Fruit fly (Drosophila melanogaster): ENCODE results near the gene CG5793.

The CG5793 gene

DNA sequence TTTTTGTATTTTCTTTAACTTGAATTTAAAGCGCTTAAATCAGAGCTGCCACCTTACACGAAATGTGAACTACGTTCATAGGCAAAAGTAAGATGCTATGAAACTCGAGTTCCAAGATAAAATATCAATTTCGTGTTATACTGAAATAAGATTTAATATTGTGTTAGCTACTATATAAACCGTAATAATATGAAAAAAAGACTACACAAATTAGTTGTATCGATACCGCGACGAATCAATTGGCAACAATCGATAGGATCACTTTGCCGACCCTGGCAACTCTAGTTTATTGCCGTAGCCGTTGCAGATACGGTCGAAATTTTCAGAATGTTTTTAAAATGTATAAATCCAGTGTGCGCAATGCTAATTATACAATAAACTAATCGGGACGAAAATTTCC lies 13.1 kb downstream of the CG5793 start, which contains the start of gene SNF4Agamma:
SNF4Agamma (plus strand) TSS at position 282 of the 400 bp plus-strand sequence.
- TF ChIP-seq Eip78C (GFP tag) (peak; percentile 73), CG8319 (GFP tag; optimal IDR thresholded peaks at IDR 0.05) (no peak), lz (GFP tag; optimal IDR thresholded peaks at IDR 0.05) (peak; percentile 51), CG6854 (GFP tag; optimal IDR thresholded peaks at IDR 0.05) (no peak), esn (GFP tag; optimal IDR thresholded peaks at IDR 0.05) (peak; percentile 55), CG3032 (tag; optimal IDR thresholded peaks at IDR 0.05) (peak; percentile 6), Eip75B (GFP tag; optimal IDR thresholded peaks at IDR 0.05) (no peak), CG32006 (GFP tag; optimal IDR thresholded peaks at IDR 0.05) (no peak), Hr39 (GFP tag; optimal IDR thresholded peaks at IDR 0.05) (peak; percentile 9), Gug (GFP tag; IDR thresholded peaks at IDR 0.05) (no peak), CG10631 (GFP tag; optimal IDR thresholded peaks at IDR 0.05) (peak; percentile 25), svp (GFP tag) (no peak), CG6276 (GFP tag; optimal IDR thresholded peaks at IDR 0.05) (no peak), CG31627 (GFP tag; optimal IDR thresholded peaks at IDR 0.05) (peak; percentile 16), Hr38 (GFP tag; optimal IDR thresholded peaks at IDR 0.05) (no peak), cyc (GFP tag; optimal IDR thresholded peaks at IDR 0.05) (no peak), fkh (GFP tag; optimal IDR thresholded peaks at IDR 0.05) (no peak), CG1621 (tag; optimal IDR thresholded peaks at IDR 0.05) (peak; percentile 77), topi (GFP tag; optimal IDR thresholded peaks at IDR 0.05) (no peak), Eip93F (GFP tag; optimal IDR thresholded peaks at IDR 0.05) (no peak), Lpt (GFP tag; optimal IDR thresholded peaks at IDR 0.05) (no peak), CG9139 (GFP tag; optimal IDR thresholded peaks at IDR 0.05) (no peak), OdsH (GFP tag; optimal IDR thresholded peaks at IDR 0.05) (no peak), acj6 (GFP tag; optimal IDR thresholded peaks at IDR 0.05) (peak; percentile 2)

DNA sequence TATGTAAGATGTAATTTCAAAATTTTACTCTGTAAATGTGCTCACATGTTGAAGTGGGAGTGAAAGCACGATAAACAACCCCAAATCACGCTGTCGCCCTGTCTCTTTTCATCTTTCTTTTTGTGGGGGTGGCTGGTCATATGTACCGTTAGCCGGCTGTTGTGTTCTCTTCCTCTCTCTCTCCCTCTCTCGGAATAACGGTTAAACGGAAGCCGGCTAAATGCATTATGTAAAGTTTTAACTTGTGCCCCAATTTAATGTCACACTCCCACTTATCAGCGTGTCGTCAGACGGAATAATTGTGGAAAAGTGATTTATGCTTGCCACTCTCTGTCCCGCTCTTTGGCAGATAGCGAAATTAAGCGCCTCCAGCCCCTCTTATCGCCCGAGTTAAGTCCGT lies 14.0 kb downstream of the CG5793 start:
- no peak for TF ChIP-seq CG11762 (GFP tag; optimal IDR thresholded peaks at IDR 0.05; ENCODE audit: insufficient read depth)
- TF ChIP-seq vri (GFP tag; optimal IDR thresholded peaks at IDR 0.05), result peak; percentile 65
- no peak for TF ChIP-seq CG10631 (GFP tag; optimal IDR thresholded peaks at IDR 0.05)
- no peak for TF ChIP-seq CG34406 (GFP tag; optimal IDR thresholded peaks at IDR 0.05)

DNA sequence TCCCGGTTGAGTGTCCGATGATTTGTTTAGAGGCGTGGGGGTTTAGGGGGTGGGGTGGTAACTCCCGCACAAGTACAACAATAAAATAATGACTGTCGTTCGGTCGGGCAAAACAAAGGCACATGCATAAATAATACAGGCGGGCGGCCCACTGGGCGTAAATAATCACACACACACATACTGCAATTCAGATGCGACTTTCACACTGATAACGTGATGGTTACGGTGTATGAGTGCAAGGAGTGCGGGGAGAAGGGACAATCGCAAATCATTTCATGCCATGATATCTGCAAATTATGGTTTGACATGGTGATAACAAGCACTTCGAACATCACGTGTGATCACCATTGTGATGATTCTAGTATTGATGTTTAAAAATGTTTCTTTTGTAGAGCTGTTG lies 22.7 kb downstream of the CG5793 start:
- TF ChIP-seq CG3032 (tag; optimal IDR thresholded peaks at IDR 0.05), result no peak
- TF ChIP-seq CG6854 (GFP tag; optimal IDR thresholded peaks at IDR 0.05), result no peak
- no peak for TF ChIP-seq esn (GFP tag; optimal IDR thresholded peaks at IDR 0.05)
- no peak for TF ChIP-seq CG8632 (GFP tag; optimal IDR thresholded peaks at IDR 0.05)
- TF ChIP-seq CG3919 (GFP tag; optimal IDR thresholded peaks at IDR 0.05), result peak; percentile 9
- TF ChIP-seq vri (GFP tag; optimal IDR thresholded peaks at IDR 0.05), result peak; percentile 85
- TF ChIP-seq achi (GFP tag; optimal IDR thresholded peaks at IDR 0.05), result no peak
- TF ChIP-seq CG11902 (GFP tag; optimal IDR thresholded peaks at IDR 0.05), result no peak
- peak in 1 of 2 experiments; percentile 9 for TF ChIP-seq ss (GFP tag; optimal IDR thresholded peaks at IDR 0.05)
- no peak for TF ChIP-seq CG1621 (tag; optimal IDR thresholded peaks at IDR 0.05)
- no peak for TF ChIP-seq CG4318 (GFP tag; optimal IDR thresholded peaks at IDR 0.05)
- TF ChIP-seq Sox14 (GFP tag; optimal IDR thresholded peaks at IDR 0.05), result peak; percentile 67
- peak; percentile 63 for TF ChIP-seq Eip78C (GFP tag)
- no peak for TF ChIP-seq Smox (GFP tag; optimal IDR thresholded peaks at IDR 0.05)
- TF ChIP-seq svp (GFP tag), result peak; percentile 87
- peak; percentile 20 for TF ChIP-seq fkh (GFP tag; optimal IDR thresholded peaks at IDR 0.05)
- TF ChIP-seq CG6163 (GFP tag; IDR thresholded peaks at IDR 0.05), result 0 out of 3 replicates have a peak, but pooled peaks have one; percentile 23
- TF ChIP-seq Eip93F (GFP tag; optimal IDR thresholded peaks at IDR 0.05), result peak; percentile 37
- no peak for TF ChIP-seq Ets21C (GFP tag; optimal IDR thresholded peaks at IDR 0.05)
- no peak for TF ChIP-seq CG15336 (GFP tag; IDR thresholded peaks at IDR 0.05)
- no peak for TF ChIP-seq Hr38 (GFP tag; optimal IDR thresholded peaks at IDR 0.05)

Measured in whole organism, prepupa.